Worm (Caenorhabditis elegans): ENCODE data around the gene sphr-1.
A peak's percentile ranks its signal among the peaks of the same experiment; 100 is the strongest.

sphr-1 gene

ce11 chrV:9175218-9175837 is 16.1 kb upstream of the sphr-1 start, which contains the start of gene spas-1 (continued):
- TF ChIP-seq nfya-1 (tag; optimal IDR thresholded peaks at IDR 0.05) (peak; percentile 76), zip-5 (tag; optimal IDR thresholded peaks at IDR 0.05) (peak; percentile 7), fkh-10 (GFP tag; optimal IDR thresholded peaks at IDR 0.05) (no peak), hlh-30 (tag; optimal IDR thresholded peaks at IDR 0.05; ENCODE audit: insufficient read depth) (no peak), elt-2 (tag; optimal IDR thresholded peaks at IDR 0.05) (peak; percentile 79), ceh-6 (GFP tag; optimal IDR thresholded peaks at IDR 0.05) (peak; percentile 7), ceh-48 (tag; optimal IDR thresholded peaks at IDR 0.05) (peak; percentile 96)

DNA sequence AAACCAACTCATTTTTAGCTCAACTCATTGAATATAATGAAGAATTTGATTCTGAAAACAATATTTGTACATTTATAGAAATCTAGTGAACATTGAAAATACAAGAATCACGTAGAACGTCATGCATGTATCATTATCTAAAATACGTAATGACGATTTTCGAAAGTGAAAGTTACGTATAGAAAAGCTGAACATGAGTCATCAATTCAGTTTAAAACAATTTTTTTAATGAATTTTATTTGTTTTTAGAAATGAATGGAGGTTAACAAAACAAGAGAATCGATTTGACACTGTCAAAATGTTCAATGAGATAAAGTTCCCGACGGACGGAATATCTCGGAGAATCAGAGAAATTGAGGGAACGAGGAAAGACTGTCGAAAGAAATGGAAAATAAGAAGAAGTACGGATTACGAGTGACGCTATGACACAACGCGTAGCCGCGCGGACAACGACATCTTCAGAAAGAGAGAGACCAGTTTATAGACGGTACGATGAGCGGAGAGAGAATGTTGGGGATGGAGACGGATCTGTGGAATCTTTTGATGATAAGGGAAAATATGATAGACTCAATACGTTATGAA is 9.7 kb upstream of the sphr-1 start, which contains the start of gene ptr-1:
Gene ptr-1 (minus strand): TSS at position 51 of the 582 bp plus-strand sequence.
- TF ChIP-seq lin-11 (tag; optimal IDR thresholded peaks at IDR 0.05) (no peak), tbx-7 (tag; optimal IDR thresholded peaks at IDR 0.05) (no peak), nhr-232 (tag; optimal IDR thresholded peaks at IDR 0.05) (no peak)

DNA sequence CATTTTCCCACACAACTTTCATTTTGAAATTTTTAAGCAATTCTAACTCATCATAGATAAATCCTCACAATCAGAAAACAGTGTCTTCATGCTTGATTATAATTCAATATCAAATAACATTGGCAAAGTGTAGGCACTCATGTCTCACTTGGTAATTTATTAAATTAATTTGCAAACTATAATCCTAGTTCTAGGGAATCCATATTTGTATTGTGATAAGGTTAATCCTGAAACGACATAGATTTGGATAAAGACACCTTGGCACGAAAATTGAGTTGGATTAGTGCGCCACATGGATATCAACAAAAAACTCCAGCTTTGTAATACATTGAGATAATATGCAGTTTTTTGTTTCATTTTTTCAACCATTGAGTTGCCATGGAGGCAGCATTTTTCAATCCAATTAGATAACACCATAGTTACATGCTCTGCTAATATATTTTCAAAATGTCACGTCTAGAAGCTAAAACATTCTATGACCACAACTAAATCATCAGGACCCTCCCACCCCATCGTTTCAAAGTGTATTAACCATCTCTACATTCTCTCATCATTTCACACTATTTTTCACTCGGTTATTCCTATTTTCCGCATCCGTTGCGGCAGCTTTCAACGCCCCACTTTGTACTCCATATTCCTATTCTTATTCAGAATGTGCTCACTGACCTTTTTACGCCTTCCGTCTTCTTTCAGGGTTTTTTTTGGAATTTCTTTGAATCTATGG is 7.5 kb upstream of the sphr-1 start:
- TF ChIP-seq madf-2 (tag; optimal IDR thresholded peaks at IDR 0.05) (no peak), unc-42 (tag; optimal IDR thresholded peaks at IDR 0.05) (peak; percentile 64), ceh-19 (GFP tag; optimal IDR thresholded peaks at IDR 0.05) (no peak), ceh-18 (tag; optimal IDR thresholded peaks at IDR 0.05) (no peak), lim-6 (tag; optimal IDR thresholded peaks at IDR 0.05) (no peak), ceh-24 (tag; optimal IDR thresholded peaks at IDR 0.05) (no peak)

ce11 chrV:9186028-9186427 is 5.4 kb upstream of the sphr-1 start:
- no peak for TF ChIP-seq nhr-11 (tag; optimal IDR thresholded peaks at IDR 0.05)
- TF ChIP-seq C08G9.2 (tag; optimal IDR thresholded peaks at IDR 0.05): no peak
- no peak for TF ChIP-seq ceh-2 (tag; optimal IDR thresholded peaks at IDR 0.05)
- TF ChIP-seq unc-86 (tag; optimal IDR thresholded peaks at IDR 0.05): no peak
- TF ChIP-seq odd-2 (tag; optimal IDR thresholded peaks at IDR 0.05): no peak
- no peak for TF ChIP-seq tbx-7 (tag; optimal IDR thresholded peaks at IDR 0.05)
- no peak for TF ChIP-seq madf-2 (tag; optimal IDR thresholded peaks at IDR 0.05)
- no peak for TF ChIP-seq dmd-4 (tag; optimal IDR thresholded peaks at IDR 0.05; ENCODE audit: borderline replicate concordance)
- TF ChIP-seq sdc-2 (tag; optimal IDR thresholded peaks at IDR 0.05): no peak
- no peak for TF ChIP-seq ztf-16 (tag; optimal IDR thresholded peaks at IDR 0.05)

DNA sequence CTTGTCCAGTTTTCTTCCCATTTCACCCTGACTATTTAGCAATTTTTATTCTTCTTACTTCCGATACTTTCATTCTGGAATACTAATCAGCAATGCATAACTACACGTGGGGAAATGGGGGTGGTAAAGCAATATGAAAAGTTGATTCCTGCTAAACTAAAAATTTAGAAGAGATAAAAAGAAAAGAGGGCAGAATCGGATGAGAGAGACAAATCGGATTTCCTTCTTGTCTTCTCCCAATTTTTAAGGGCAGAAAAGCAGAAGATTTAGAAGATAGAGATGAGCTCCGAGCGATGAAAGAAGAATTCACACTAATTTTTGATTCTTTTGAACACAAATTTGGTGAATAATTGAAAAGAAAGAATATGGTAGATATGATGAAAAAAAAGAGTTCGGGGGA is 2.6 kb downstream of the sphr-1 start:
- TF ChIP-seq unc-42 (tag; optimal IDR thresholded peaks at IDR 0.05) (peak; percentile 93), ceh-31 (tag; optimal IDR thresholded peaks at IDR 0.05) (no peak)

DNA sequence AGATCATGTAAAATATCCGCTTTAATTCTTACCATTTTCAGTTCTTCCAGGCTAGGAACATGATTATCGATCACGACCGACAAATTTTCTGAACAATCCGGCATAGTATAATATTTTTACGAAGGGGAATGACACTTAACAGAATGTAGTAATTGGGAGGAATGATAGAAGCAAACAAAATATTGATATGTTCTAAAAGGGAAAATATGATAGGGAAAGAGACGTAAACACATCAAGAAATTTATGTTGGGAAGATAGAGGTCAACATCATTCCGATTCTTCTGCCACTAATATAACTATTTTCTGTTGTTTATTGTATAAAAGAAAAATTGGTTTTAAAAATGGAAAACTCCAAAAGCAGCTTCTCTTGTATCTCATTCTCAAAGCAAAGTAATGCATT is 5.7 kb downstream of the sphr-1 start, which contains the start of gene C24B5.4:
Gene C24B5.4 (minus strand): TSS at position 206 of the 400 bp plus-strand sequence.
- TF ChIP-seq unc-86 (tag; optimal IDR thresholded peaks at IDR 0.05) (no peak), ceh-9 (tag; optimal IDR thresholded peaks at IDR 0.05) (no peak), K09A11.1 (tag; optimal IDR thresholded peaks at IDR 0.05; ENCODE audit: insufficient read depth) (no peak), fax-1 (tag; optimal IDR thresholded peaks at IDR 0.05) (no peak), tbx-2 (tag; optimal IDR thresholded peaks at IDR 0.05) (no peak), ama-1 (optimal IDR thresholded peaks at IDR 0.05) (no peak), ceh-2 (tag; optimal IDR thresholded peaks at IDR 0.05) (no peak), pag-3 (tag; optimal IDR thresholded peaks at IDR 0.05; ENCODE audit: borderline replicate concordance) (no peak), nhr-232 (tag; optimal IDR thresholded peaks at IDR 0.05) (no peak), nhr-11 (tag; optimal IDR thresholded peaks at IDR 0.05) (no peak), ref-2 (tag; optimal IDR thresholded peaks at IDR 0.05) (no peak), sdc-2 (tag; optimal IDR thresholded peaks at IDR 0.05) (no peak), pha-2 (tag; optimal IDR thresholded peaks at IDR 0.05) (no peak), C38D4.7 (GFP tag; optimal IDR thresholded peaks at IDR 0.05) (no peak), sox-4 (tag; optimal IDR thresholded peaks at IDR 0.05) (no peak), ttx-3 (tag; optimal IDR thresholded peaks at IDR 0.05) (no peak), K02D7.2 (tag; optimal IDR thresholded peaks at IDR 0.05) (no peak), madf-2 (tag; optimal IDR thresholded peaks at IDR 0.05) (no peak)
